Fruit fly (Drosophila melanogaster): ENCODE data around the gene CG33170.

DNA sequence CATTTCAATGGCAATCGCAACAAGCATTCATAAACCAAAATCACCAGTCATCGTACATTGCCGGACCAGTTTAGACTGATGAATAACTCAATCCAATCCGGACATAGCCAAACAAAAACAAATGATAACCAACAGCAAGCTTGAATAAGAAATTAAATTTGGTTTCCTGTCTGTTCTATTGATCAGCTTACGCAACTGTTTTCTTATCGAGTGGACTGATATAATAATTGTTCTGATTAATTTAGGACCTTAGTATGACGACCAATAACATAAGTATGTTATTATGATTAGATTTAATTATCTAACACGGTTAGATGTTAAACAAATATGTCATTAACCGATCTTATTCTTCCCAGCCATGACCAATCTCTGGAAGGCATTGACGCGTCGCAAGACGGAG, 26.6 kb downstream of the CG33170 start:
- TF ChIP-seq usp (GFP tag; optimal IDR thresholded peaks at IDR 0.05) (no peak), psq (optimal IDR thresholded peaks at IDR 0.05) (no peak), CG8478 (optimal IDR thresholded peaks at IDR 0.05) (no peak), EcR (GFP tag; optimal IDR thresholded peaks at IDR 0.05) (no peak), Dll (optimal IDR thresholded peaks at IDR 0.05) (no peak)

Measured in whole organism.